Worm (Caenorhabditis elegans): ENCODE measurements around the gene snn-1.

- no peak for TF ChIP-seq dpl-1 (GFP tag; optimal IDR thresholded peaks at IDR 0.05)
- no peak for TF ChIP-seq egl-13 (tag; optimal IDR thresholded peaks at IDR 0.05)
- no peak for TF ChIP-seq lsy-2 (tag; optimal IDR thresholded peaks at IDR 0.05)
- no peak for TF ChIP-seq unc-62 (GFP tag; optimal IDR thresholded peaks at IDR 0.05)
- TF ChIP-seq ztf-11 (tag; optimal IDR thresholded peaks at IDR 0.05) = no peak
- no peak for TF ChIP-seq snpc-4 (tag; optimal IDR thresholded peaks at IDR 0.05)
These were observed 39.1 kb upstream of the snn-1 start for ce11 chrIV:1853934-1854438.

Measured in whole organism, L1 larva.